Worm (Caenorhabditis elegans): ENCODE results near the gene T07A5.1.

- no peak for TF ChIP-seq ZK546.5 (tag; optimal IDR thresholded peaks at IDR 0.05)
- no peak for TF ChIP-seq nhr-11 (tag; optimal IDR thresholded peaks at IDR 0.05)
- no peak for TF ChIP-seq mep-1 (tag; optimal IDR thresholded peaks at IDR 0.05)
- TF ChIP-seq ama-1 (optimal IDR thresholded peaks at IDR 0.05), result no peak
- TF ChIP-seq nhr-10 (tag; optimal IDR thresholded peaks at IDR 0.05), result no peak
- no peak for TF ChIP-seq snpc-4 (tag; optimal IDR thresholded peaks at IDR 0.05)
- TF ChIP-seq gei-8 (GFP tag; optimal IDR thresholded peaks at IDR 0.05), result no peak
- no peak for TF ChIP-seq lir-3 (tag; optimal IDR thresholded peaks at IDR 0.05)
Measured at ce11 chrIII:10294837-10295236, 11.2 kb downstream of the T07A5.1 start, which contains the start of gene vglu-2.
